Fruit fly (Drosophila melanogaster) whole organism, adult: Measurements from ENCODE around the gene cic.

ENCODE experiments used
- CG11617 ChIP-seq: fragments of 200-800 bp; sonication (Bioruptor generic); optimal IDR thresholded peaks from 2 replicates; lab custom pipeline; 2017; ENCODE audit warnings: mild to moderate bottlenecking, missing biosample characterization, missing genetic modification reagents, missing genetic modification characterization
- CG12768 ChIP-seq: fragments of 200-800 bp; sonication (Bioruptor generic); optimal IDR thresholded peaks from 2 replicates; lab custom pipeline; 2017; ENCODE audit warnings: missing biosample characterization, missing genetic modification characterization, mild to moderate bottlenecking, moderate library complexity, missing genetic modification reagents
- CG14711 ChIP-seq: fragments of 200-800 bp; sonication (Bioruptor generic); optimal IDR thresholded peaks from 2 replicates; lab custom pipeline; 2018; ENCODE audit warnings: missing biosample characterization, mild to moderate bottlenecking, missing genetic modification characterization, moderate library complexity
- CG1620 ChIP-seq: fragments of 200-800 bp; sonication (Bioruptor generic); optimal IDR thresholded peaks from 2 replicates; lab custom pipeline; 2016; ENCODE audit warnings: missing biosample characterization, missing genetic modification characterization
- CG33017 ChIP-seq: fragments of 200-800 bp; sonication (Bioruptor generic); optimal IDR thresholded peaks from 2 replicates; lab custom pipeline; 2018; ENCODE audit warnings: missing biosample characterization, mild to moderate bottlenecking, missing genetic modification characterization, moderate library complexity
- CG7045 ChIP-seq: fragments of 200-800 bp; sonication (Bioruptor generic); optimal IDR thresholded peaks from 2 replicates; lab custom pipeline; 2017; ENCODE audit warnings: missing biosample characterization, mild to moderate bottlenecking, missing genetic modification characterization
- CG7101 ChIP-seq: fragments of 200-800 bp; sonication (Bioruptor generic); optimal IDR thresholded peaks from 2 replicates; lab custom pipeline; 2018; ENCODE audit warnings: missing biosample characterization, mild to moderate bottlenecking, missing genetic modification characterization, moderate library complexity
- Hr96 ChIP-seq: fragments of 200-800 bp; sonication (Bioruptor generic); optimal IDR thresholded peaks from 2 replicates; lab custom pipeline; 2016; ENCODE audit warnings: missing biosample characterization, missing genetic modification characterization
- bab1 ChIP-seq: fragments of 200-800 bp; sonication (Bioruptor generic); optimal IDR thresholded peaks from 3 replicates; lab custom pipeline; 2019; ENCODE audit warnings: missing biosample characterization, mild to moderate bottlenecking, missing genetic modification characterization, moderate library complexity
- kay ChIP-seq: fragments of 200-800 bp; sonication (Bioruptor generic); peaks from one replicate; lab custom pipeline; 2016; ENCODE audit warnings: missing biosample characterization, missing genetic modification characterization, borderline replicate concordance
- pad ChIP-seq: fragments of 200-800 bp; sonication (Bioruptor generic); optimal IDR thresholded peaks from 3 replicates; lab custom pipeline; 2017; ENCODE audit warnings: missing biosample characterization, missing genetic modification characterization, mild to moderate bottlenecking, moderate library complexity, missing genetic modification reagents
- toe ChIP-seq: fragments of 200-800 bp; sonication (Bioruptor generic); optimal IDR thresholded peaks from 2 replicates; lab custom pipeline; 2016; ENCODE audit warnings: missing biosample characterization, missing genetic modification characterization

DNA sequence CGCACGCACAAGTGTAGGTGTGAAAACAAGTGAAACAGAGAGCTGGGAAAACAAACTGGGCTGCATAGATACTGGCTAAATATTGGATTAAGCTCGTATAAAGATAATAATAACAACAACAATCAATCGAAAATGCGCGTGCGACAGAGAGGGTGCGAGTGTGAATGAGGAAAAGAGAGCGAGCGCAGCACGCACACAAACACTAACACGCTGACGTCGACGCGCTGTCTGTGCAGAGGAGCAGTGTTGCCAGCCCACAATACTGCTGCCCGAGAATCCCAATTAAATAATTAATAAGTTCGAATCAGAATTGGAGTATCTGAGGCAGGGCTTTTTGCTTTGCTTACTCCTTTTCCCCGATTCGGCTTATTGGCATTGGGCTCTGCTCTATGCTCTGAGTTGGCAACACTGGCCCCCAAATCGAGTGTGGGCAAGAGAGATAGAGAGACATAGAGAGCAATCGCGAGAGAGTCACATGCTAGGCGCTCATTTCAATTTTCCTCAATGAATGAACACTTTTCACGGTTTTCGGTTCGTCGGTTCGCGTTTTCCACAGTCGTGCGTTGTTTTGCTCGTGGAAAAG lies 523 bp downstream of the cic start:
- TF ChIP-seq CG33017 (tag; lab: Kevin White, UChicago) (peak; percentile 80), pad (GFP tag; lab: Kevin White, UChicago) (peak; percentile 26), Hr96 (GFP tag; lab: Kevin White, UChicago) (peak; percentile 47), CG7045 (GFP tag; lab: Kevin White, UChicago) (peak; percentile 68), kay (GFP tag; lab: Kevin White, UChicago) (no peak), CG7101 (tag; lab: Kevin White, UChicago) (peak; percentile 76), CG11617 (peak; percentile 51), bab1 (GFP tag; lab: Kevin White, UChicago) (peak; percentile 60), CG14711 (tag; lab: Kevin White, UChicago) (peak; percentile 92), toe (GFP tag; lab: Kevin White, UChicago) (peak; percentile 46), CG1620 (peak; percentile 44), CG12768 (GFP tag; lab: Kevin White, UChicago) (peak; percentile 14)
